Worm (Caenorhabditis elegans) whole organism, L3 larva: ENCODE measurements around the gene nas-38.

ENCODE experiments used
- elt-3 ChIP-seq, 3 experiments: fragments of 150-350 bp in 1 of 3; sonication (generic microtip) in 2 of 3; optimal IDR thresholded peaks; 2 replicates in 2 of 3; 4 replicates in 1 of 3; lab custom pipeline; 2014 to 2017; ENCODE audit warnings: missing biosample characterization in 3 of 3, missing genetic modification characterization in 3 of 3
- eor-1 ChIP-seq, 2 experiments: fragments of 150-350 bp; optimal IDR thresholded peaks; 2 replicates each; lab custom pipeline; 2014 to 2018; ENCODE audit warnings: missing biosample characterization in 2 of 2, missing genetic modification characterization in 2 of 2
- fos-1 ChIP-seq: fragments of 150-350 bp; optimal IDR thresholded peaks from 2 replicates; lab custom pipeline; 2014; ENCODE audit warnings: missing biosample characterization, missing genetic modification characterization
- nfya-1 ChIP-seq: sonication (generic microtip); optimal IDR thresholded peaks from 2 replicates; lab custom pipeline; 2017; ENCODE audit warnings: missing genetic modification characterization, mild to moderate bottlenecking, missing compliant biosample characterization, antibody characterized with exemption, moderate library complexity; ENCODE audit not compliant: insufficient read depth
- pqm-1 ChIP-seq: fragments of 150-350 bp; optimal IDR thresholded peaks from 2 replicates; lab custom pipeline; 2017; ENCODE audit warnings: missing biosample characterization, missing genetic modification characterization, inconsistent platforms

- TF ChIP-seq pqm-1 (tag; lab: Kevin White, UChicago) (no peak), fos-1 (tag; lab: Kevin White, UChicago) (no peak), elt-3 (tag; optimal IDR thresholded peaks at IDR 0.05; lab: Kevin White, UChicago) (no peak), eor-1 (tag; optimal IDR thresholded peaks at IDR 0.05; lab: Kevin White, UChicago) (no peak), nfya-1 (tag; lab: Kevin White, UChicago) (no peak)
These were observed 23.8 kb downstream of the nas-38 start for ce11 chrX:581754-582153.
